Worm (Caenorhabditis elegans): Measurements from ENCODE around the gene W02F12.4.

W02F12.4 gene

ce11 chrV:6751493-6752100 is 44.9 kb upstream of the W02F12.4 start (continued):
- no peak for TF ChIP-seq nhr-90 (tag; optimal IDR thresholded peaks at IDR 0.05; ENCODE audit: poor library complexity)
- no peak for TF ChIP-seq mep-1 (tag; optimal IDR thresholded peaks at IDR 0.05)
- no peak for TF ChIP-seq pqm-1 (tag; optimal IDR thresholded peaks at IDR 0.05)
- no peak for TF ChIP-seq ces-1 (GFP tag; optimal IDR thresholded peaks at IDR 0.05)
- no peak for TF ChIP-seq nhr-28 (tag; optimal IDR thresholded peaks at IDR 0.05)
- TF ChIP-seq ceh-88 (GFP tag; IDR thresholded peaks at IDR 0.05): no peak
- no peak for TF ChIP-seq hlh-17 (GFP tag; optimal IDR thresholded peaks at IDR 0.05; ENCODE audit: borderline replicate concordance)
- no peak for TF ChIP-seq tlp-1 (tag; optimal IDR thresholded peaks at IDR 0.05)
- TF ChIP-seq jun-1 (tag; optimal IDR thresholded peaks at IDR 0.05): no peak

- TF ChIP-seq nhr-85 (tag) (peak; percentile 4), lsy-2 (tag; optimal IDR thresholded peaks at IDR 0.05) (no peak), ceh-8 (GFP tag; optimal IDR thresholded peaks at IDR 0.05) (no peak), ztf-4 (tag; optimal IDR thresholded peaks at IDR 0.05) (no peak), ceh-90 (tag; optimal IDR thresholded peaks at IDR 0.05) (no peak), blmp-1 (tag; optimal IDR thresholded peaks at IDR 0.05) (peak; percentile 79), fkh-4 (tag; optimal IDR thresholded peaks at IDR 0.05; ENCODE audit: borderline replicate concordance) (no peak), nhr-77 (tag; optimal IDR thresholded peaks at IDR 0.05) (no peak), zip-4 (GFP tag; optimal IDR thresholded peaks at IDR 0.05) (no peak)
Observed at ce11 chrV:6744774-6745173, 38.0 kb upstream of the W02F12.4 start, which contains the start of gene T25F10.3. Gene T25F10.3, plus strand, starts transcription at chrV:6745081.

- TF ChIP-seq zip-4 (GFP tag; optimal IDR thresholded peaks at IDR 0.05) (no peak), nhr-85 (tag) (peak; percentile 71), blmp-1 (tag; optimal IDR thresholded peaks at IDR 0.05) (peak; percentile 92), lin-14 (GFP tag; optimal IDR thresholded peaks at IDR 0.05) (peak; percentile 42), elt-3 (tag; optimal IDR thresholded peaks at IDR 0.05) (peak in 1 of 6 experiments; percentile 81), pag-3 (tag; optimal IDR thresholded peaks at IDR 0.05; ENCODE audit: borderline replicate concordance, insufficient read depth) (peak; percentile 35), hpl-2 (GFP tag; optimal IDR thresholded peaks at IDR 0.05) (no peak)
Observed at ce11 chrV:6736877-6737276, 30.1 kb upstream of the W02F12.4 start.

- no peak for TF ChIP-seq lin-15B (tag; optimal IDR thresholded peaks at IDR 0.05)
- no peak for TF ChIP-seq ztf-4 (tag; optimal IDR thresholded peaks at IDR 0.05)
- TF ChIP-seq nhr-85 (tag): peak; percentile 63
Observed at ce11 chrV:6736108-6736507, 29.4 kb upstream of the W02F12.4 start.

- TF ChIP-seq mep-1 (tag; optimal IDR thresholded peaks at IDR 0.05) (no peak), hlh-4 (tag; optimal IDR thresholded peaks at IDR 0.05) (no peak), nhr-47 (tag; optimal IDR thresholded peaks at IDR 0.05) (no peak), fkh-4 (tag; optimal IDR thresholded peaks at IDR 0.05; ENCODE audit: borderline replicate concordance) (no peak), dpl-1 (GFP tag; optimal IDR thresholded peaks at IDR 0.05) (no peak), tbx-2 (tag; optimal IDR thresholded peaks at IDR 0.05) (no peak), C16A3.4 (tag; optimal IDR thresholded peaks at IDR 0.05) (no peak), C34B4.2 (tag; optimal IDR thresholded peaks at IDR 0.05) (no peak), unc-86 (tag; optimal IDR thresholded peaks at IDR 0.05) (no peak), ceh-90 (tag; optimal IDR thresholded peaks at IDR 0.05) (no peak), mdl-1 (tag; optimal IDR thresholded peaks at IDR 0.05) (no peak), ceh-63 (GFP tag; optimal IDR thresholded peaks at IDR 0.05) (no peak), Y116A8C.19 (tag; optimal IDR thresholded peaks at IDR 0.05; ENCODE audit: borderline replicate concordance) (no peak), lir-3 (tag; optimal IDR thresholded peaks at IDR 0.05; ENCODE audit: poor library complexity) (no peak), aha-1 (tag; optimal IDR thresholded peaks at IDR 0.05) (no peak)
Observed at ce11 chrV:6732995-6733394, 26.3 kb upstream of the W02F12.4 start, which contains the start of gene grl-8. Gene grl-8, minus strand, starts transcription at chrV:6733095.

All from whole organism, L1 larva.